Fruit fly (Drosophila melanogaster) whole organism, embryonic: ENCODE data around the gene Ak3.

Experiments
- Asciz ChIP-seq: fragments of 200-800 bp; sonication (Bioruptor generic); optimal IDR thresholded peaks from 2 replicates; lab custom pipeline; 2017; ENCODE audit warnings: missing biosample characterization, mild to moderate bottlenecking, missing genetic modification characterization, missing genetic modification reagents
- Awh ChIP-seq: fragments of 200-800 bp; sonication (Bioruptor generic); IDR thresholded peaks from 2 replicates; pipeline ENCODE4, ENCODE4 v1.3.6; 2022; ENCODE audit warnings: missing biosample characterization, missing genetic modification characterization
- Bgb ChIP-seq: fragments of 200-800 bp; sonication (Bioruptor generic); IDR thresholded peaks from 2 replicates; pipeline ENCODE4 v1.3.6; 2022; ENCODE audit warnings: missing biosample characterization, missing genetic modification characterization; ENCODE audit not compliant: partially characterized antibody
- CG1024 ChIP-seq: fragments of 200-800 bp; sonication (Bioruptor generic); IDR thresholded peaks from 2 replicates; pipeline ENCODE4 v1.3.6; 2022; ENCODE audit warnings: missing biosample characterization, missing genetic modification characterization
- CG10366 ChIP-seq: fragments of 200-800 bp; sonication (Bioruptor generic); IDR thresholded peaks from 2 replicates; pipeline ENCODE4 v1.3.6; 2022; ENCODE audit warnings: missing biosample characterization, missing genetic modification characterization
- CG11723 ChIP-seq: fragments of 200-800 bp; sonication (Bioruptor generic); optimal IDR thresholded peaks from 2 replicates; lab custom pipeline; 2017; ENCODE audit warnings: missing biosample characterization, mild to moderate bottlenecking, missing genetic modification characterization
- CG12219 ChIP-seq: fragments of 200-800 bp; sonication (Bioruptor generic); optimal IDR thresholded peaks from 3 replicates; lab custom pipeline; 2018; ENCODE audit warnings: missing biosample characterization, mild to moderate bottlenecking, missing genetic modification characterization
- CG12236 ChIP-seq: fragments of 200-800 bp; sonication (Bioruptor generic); optimal IDR thresholded peaks from 2 replicates; lab custom pipeline; 2016; ENCODE audit warnings: missing biosample characterization, missing genetic modification characterization
- CG15696 ChIP-seq: fragments of 200-800 bp; sonication (Bioruptor generic); optimal IDR thresholded peaks from 2 replicates; lab custom pipeline; 2019; ENCODE audit warnings: missing biosample characterization, mild to moderate bottlenecking, missing genetic modification characterization, moderate library complexity
- CG2875 ChIP-seq: fragments of 200-800 bp; sonication (Bioruptor generic); optimal IDR thresholded peaks from 2 replicates; lab custom pipeline; 2017; ENCODE audit warnings: missing biosample characterization, mild to moderate bottlenecking, missing genetic modification characterization, missing genetic modification reagents
- CG30431 ChIP-seq: fragments of 200-800 bp; sonication (Bioruptor generic); optimal IDR thresholded peaks from 2 replicates; lab custom pipeline; 2017; ENCODE audit warnings: missing biosample characterization, missing genetic modification characterization
- CG3407 ChIP-seq: fragments of 200-800 bp; sonication (Bioruptor generic); optimal IDR thresholded peaks from 2 replicates; lab custom pipeline; 2018; ENCODE audit warnings: missing biosample characterization, mild to moderate bottlenecking, missing genetic modification characterization
- CG4328 ChIP-seq: fragments of 200-800 bp; sonication (Bioruptor generic); optimal IDR thresholded peaks from 3 replicates; lab custom pipeline; 2017; ENCODE audit warnings: missing biosample characterization, missing genetic modification reagents, missing genetic modification characterization
- CG4360 ChIP-seq: fragments of 200-800 bp; sonication (Bioruptor generic); IDR thresholded peaks from 2 replicates; pipeline ENCODE4 v1.3.6; 2022; ENCODE audit warnings: missing biosample characterization, missing genetic modification characterization
- CG4820 ChIP-seq: fragments of 200-800 bp; sonication (Bioruptor generic); optimal IDR thresholded peaks from 3 replicates; lab custom pipeline; 2016; ENCODE audit warnings: missing biosample characterization, missing genetic modification characterization
- CG6272 ChIP-seq: fragments of 200-800 bp; sonication (Bioruptor generic); IDR thresholded peaks from 2 replicates; pipeline ENCODE4 v1.3.6; 2022; ENCODE audit warnings: missing biosample characterization, missing genetic modification characterization
- CG7357 ChIP-seq: fragments of 200-800 bp; sonication (Bioruptor generic); IDR thresholded peaks from 3 replicates; pipeline ENCODE4 v1.3.6; 2022; ENCODE audit warnings: missing biosample characterization, missing genetic modification characterization
- CG7928 ChIP-seq: fragments of 200-800 bp; sonication (Bioruptor generic); optimal IDR thresholded peaks from 2 replicates; lab custom pipeline; 2017; ENCODE audit warnings: missing biosample characterization, mild to moderate bottlenecking, missing genetic modification characterization
- CG9437 ChIP-seq: fragments of 200-800 bp; sonication (Bioruptor generic); optimal IDR thresholded peaks from 2 replicates; lab custom pipeline; 2018; ENCODE audit warnings: missing biosample characterization, mild to moderate bottlenecking, missing genetic modification characterization
- CTCF ChIP-seq: fragments of 200-800 bp; sonication (Bioruptor generic); optimal IDR thresholded peaks from 2 replicates; lab custom pipeline; 2017; ENCODE audit warnings: missing biosample characterization, mild to moderate bottlenecking, missing genetic modification characterization, moderate library complexity
- CkIIα-i1 ChIP-seq: fragments of 200-800 bp; sonication (Bioruptor generic); IDR thresholded peaks from 2 replicates; pipeline ENCODE4 v1.3.6; 2022; ENCODE audit warnings: missing biosample characterization, missing genetic modification characterization
- Gsc ChIP-seq: fragments of 200-800 bp; sonication (Bioruptor generic); IDR thresholded peaks from 2 replicates; pipeline ENCODE4 v1.3.6; 2022; ENCODE audit warnings: missing biosample characterization, missing genetic modification characterization
- HLHmδ ChIP-seq: fragments of 200-800 bp; sonication (Bioruptor generic); optimal IDR thresholded peaks from 2 replicates; lab custom pipeline; 2018; ENCODE audit warnings: missing biosample characterization, mild to moderate bottlenecking, missing genetic modification characterization, moderate library complexity
- Med ChIP-seq: fragments of 200-800 bp; sonication (Bioruptor generic); peaks from one replicate; lab custom pipeline; 2016; ENCODE audit warnings: missing biosample characterization, missing genetic modification characterization, mild to moderate bottlenecking, inconsistent platforms, moderate library complexity
- NFAT ChIP-seq: fragments of 200-800 bp; sonication (Bioruptor generic); IDR thresholded peaks from 2 replicates; pipeline ENCODE4 v1.3.6; 2022; ENCODE audit warnings: missing biosample characterization, missing genetic modification characterization
- Nf-YA ChIP-seq: fragments of 200-800 bp; sonication (Bioruptor generic); IDR thresholded peaks from 2 replicates; pipeline ENCODE4 v1.3.6; 2022; ENCODE audit warnings: missing biosample characterization, missing genetic modification characterization
- Oli ChIP-seq: fragments of 200-800 bp; sonication (Bioruptor generic); optimal IDR thresholded peaks from 2 replicates; lab custom pipeline; 2018; ENCODE audit warnings: missing biosample characterization, mild to moderate bottlenecking, missing genetic modification characterization, moderate library complexity
- Pdp1 ChIP-seq, 2 experiments: fragments of 200-800 bp; sonication (Bioruptor generic); optimal IDR thresholded peaks; 3 replicates each; lab custom pipeline; 2016; ENCODE audit warnings: missing biosample characterization in 2 of 2, missing genetic modification characterization in 2 of 2, mild to moderate bottlenecking in 1 of 2, moderate library complexity in 1 of 2
- Poxn ChIP-seq: fragments of 200-800 bp; sonication (Bioruptor generic); IDR thresholded peaks from 2 replicates; pipeline ENCODE4 v1.3.6; 2022; ENCODE audit warnings: missing biosample characterization, missing genetic modification characterization
- Ravus ChIP-seq: fragments of 200-800 bp; sonication (Bioruptor generic); IDR thresholded peaks from 2 replicates; pipeline ENCODE4 v1.3.6; 2022; ENCODE audit warnings: missing biosample characterization, missing genetic modification characterization
- Sry-β ChIP-seq: fragments of 200-800 bp; sonication (Bioruptor generic); optimal IDR thresholded peaks from 2 replicates; lab custom pipeline; 2018; ENCODE audit warnings: missing biosample characterization, mild to moderate bottlenecking, missing genetic modification characterization, moderate library complexity
- Sry-δ ChIP-seq: fragments of 200-800 bp; sonication (Bioruptor generic); optimal IDR thresholded peaks from 2 replicates; lab custom pipeline; 2016; ENCODE audit warnings: missing biosample characterization, missing genetic modification characterization
- Stat92E ChIP-seq, 3 experiments: fragments of >200 bp in 2 of 3; fragments of 200-800 bp in 1 of 3; sonication (Bioruptor generic) in 1 of 3; optimal IDR thresholded peaks; 2 replicates each; lab custom pipeline; 2017 to 2019; ENCODE audit warnings: missing biosample characterization in 3 of 3, missing genetic modification characterization in 3 of 3, mild to moderate bottlenecking in 1 of 3, moderate library complexity in 1 of 3
- ash1 ChIP-seq: fragments of 200-800 bp; sonication (Bioruptor generic); optimal IDR thresholded peaks from 2 replicates; lab custom pipeline; 2018; ENCODE audit warnings: missing biosample characterization, mild to moderate bottlenecking, missing genetic modification characterization
- da ChIP-seq: fragments of 200-800 bp; sonication (Bioruptor generic); optimal IDR thresholded peaks from 2 replicates; lab custom pipeline; 2016; ENCODE audit warnings: missing biosample characterization, missing genetic modification characterization
- dan ChIP-seq: fragments of 200-800 bp; sonication (Bioruptor generic); IDR thresholded peaks from 2 replicates; pipeline ENCODE4 v1.3.6; 2022; ENCODE audit warnings: missing biosample characterization, missing genetic modification characterization
- esg ChIP-seq: fragments of 200-800 bp; sonication (Bioruptor generic); conservative IDR thresholded peaks from 2 replicates; pipeline ENCODE4 v1.3.6; 2022; ENCODE audit warnings: missing biosample characterization, missing genetic modification characterization
- ewg ChIP-seq: fragments of 200-800 bp; sonication (Bioruptor generic); optimal IDR thresholded peaks from 3 replicates; lab custom pipeline; 2017; ENCODE audit warnings: mild to moderate bottlenecking, missing biosample characterization, missing genetic modification reagents, missing genetic modification characterization
- hkb ChIP-seq, 2 experiments: fragments of 200-800 bp in 1 of 2; fragments of >200 bp in 1 of 2; sonication (Bioruptor generic) in 1 of 2; IDR thresholded peaks in 1 of 2; optimal IDR thresholded peaks in 1 of 2; 2 replicates each; pipeline versions ENCODE4 v1.3.6 to Lab custom; 2017 to 2022; ENCODE audit warnings: missing biosample characterization in 1 of 2, missing genetic modification characterization in 1 of 2
- mirr ChIP-seq: fragments of 200-800 bp; sonication (Bioruptor generic); optimal IDR thresholded peaks from 3 replicates; lab custom pipeline; 2018; ENCODE audit warnings: missing biosample characterization, mild to moderate bottlenecking, missing genetic modification characterization
- nmo ChIP-seq: fragments of 200-800 bp; sonication (Bioruptor generic); optimal IDR thresholded peaks from 2 replicates; lab custom pipeline; 2018; ENCODE audit warnings: missing biosample characterization, mild to moderate bottlenecking, missing genetic modification characterization, moderate library complexity
- oc ChIP-seq: fragments of 200-800 bp; sonication (Bioruptor generic); optimal IDR thresholded peaks from 2 replicates; lab custom pipeline; 2018; ENCODE audit warnings: missing biosample characterization, mild to moderate bottlenecking, missing genetic modification characterization, moderate library complexity
- odd ChIP-seq: fragments of 200-800 bp; sonication (Bioruptor generic); optimal IDR thresholded peaks from 2 replicates; lab custom pipeline; 2017; ENCODE audit warnings: missing biosample characterization, mild to moderate bottlenecking, missing genetic modification characterization
- sc ChIP-seq, 3 experiments: fragments of >200 bp in 2 of 3; fragments of 200-800 bp in 1 of 3; sonication (Bioruptor generic) in 1 of 3; optimal IDR thresholded peaks; 2 replicates in 2 of 3; 3 replicates in 1 of 3; lab custom pipeline; 2017; ENCODE audit warnings: mild to moderate bottlenecking in 1 of 3, missing biosample characterization in 1 of 3, missing genetic modification characterization in 1 of 3, missing genetic modification reagents in 1 of 3
- scrt ChIP-seq: fragments of 200-800 bp; sonication (Bioruptor generic); optimal IDR thresholded peaks from 2 replicates; lab custom pipeline; 2018; ENCODE audit warnings: missing biosample characterization, mild to moderate bottlenecking, missing genetic modification characterization, moderate library complexity
- sr ChIP-seq: fragments of 200-800 bp; sonication (Bioruptor generic); IDR thresholded peaks from 3 replicates; pipeline ENCODE4 v1.3.6; 2022; ENCODE audit warnings: missing biosample characterization, missing genetic modification characterization
- trem ChIP-seq: fragments of 200-800 bp; optimal IDR thresholded peaks from 3 replicates; lab custom pipeline; 2019; ENCODE audit warnings: missing biosample characterization, mild to moderate bottlenecking, missing genetic modification characterization, moderate library complexity
- twi ChIP-seq: fragments of 200-800 bp; optimal IDR thresholded peaks from 2 replicates; lab custom pipeline; 2019; ENCODE audit warnings: missing biosample characterization, mild to moderate bottlenecking, missing genetic modification characterization, moderate library complexity
- usp ChIP-seq: fragments of >200 bp; optimal IDR thresholded peaks from 2 replicates; lab custom pipeline; 2017; ENCODE audit warnings: missing biosample characterization, missing genetic modification characterization
- vnd ChIP-seq: fragments of 200-800 bp; sonication (Bioruptor generic); IDR thresholded peaks from 3 replicates; pipeline ENCODE4 v1.3.6; 2022; ENCODE audit warnings: missing biosample characterization, missing genetic modification characterization; ENCODE audit not compliant: partially characterized antibody

Gene Ak3

DNA sequence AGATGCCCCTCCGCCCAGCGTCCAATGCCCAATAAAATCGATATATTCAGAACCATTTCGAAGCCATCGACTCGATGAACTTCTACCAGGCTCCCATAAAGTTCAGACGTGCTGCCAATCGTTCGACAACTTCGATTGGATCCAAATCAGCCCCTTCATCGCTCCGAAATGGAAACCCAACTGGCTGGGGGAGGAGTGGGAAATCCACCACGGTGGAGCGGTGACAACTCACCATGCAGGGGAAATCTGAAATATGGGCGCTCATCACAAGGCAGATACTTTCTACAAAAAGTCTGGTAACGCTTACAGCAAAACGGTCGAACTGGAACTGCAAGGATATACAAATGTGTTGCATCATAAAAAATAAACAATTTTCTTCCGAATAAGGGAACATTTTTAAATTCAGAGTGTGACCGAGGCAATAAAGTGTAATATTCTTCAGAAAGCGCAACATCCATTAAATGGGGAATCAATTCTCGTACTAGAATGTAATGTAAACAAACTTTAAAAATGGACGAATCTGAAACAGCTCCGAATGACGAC lies 37.1 kb downstream of the Ak3 start, which contains the start of gene CG4565 (continued):
- no peak for TF ChIP-seq odd (GFP tag; lab: Kevin White, UChicago)
- TF ChIP-seq Sry-δ, result peak; percentile 54
- TF ChIP-seq CG1024 (GFP tag; lab: Robert Waterston, UW), result no peak
- TF ChIP-seq CTCF (GFP tag; lab: Kevin White, UChicago), result peak; percentile 16
- TF ChIP-seq CG2875 (GFP tag; lab: Kevin White, UChicago), result no peak
- no peak for TF ChIP-seq NFAT (GFP tag; lab: Robert Waterston, UW)
- TF ChIP-seq trem (tag; lab: Kevin White, UChicago), result peak; percentile 48
- peak; percentile 26 for TF ChIP-seq mirr (GFP tag; lab: Kevin White, UChicago)
- TF ChIP-seq CkIIα-i1 (GFP tag; lab: Robert Waterston, UW), result no peak
- no peak for TF ChIP-seq CG12219
- TF ChIP-seq usp (GFP tag; lab: Kevin White, UChicago), result no peak
- no peak for TF ChIP-seq CG7928 (GFP tag; lab: Kevin White, UChicago)
- TF ChIP-seq Stat92E (GFP tag; optimal IDR thresholded peaks at IDR 0.05; lab: Kevin White, UChicago), result peak in 1 of 3 experiments; percentile 36
- no peak for TF ChIP-seq Awh
- no peak for TF ChIP-seq CG30431 (GFP tag; lab: Kevin White, UChicago)
- TF ChIP-seq Bgb (GFP tag; lab: Robert Waterston, UW), result peak; percentile 29; the same call in 1 of the 2 replicates
- no peak for TF ChIP-seq da (GFP tag; lab: Kevin White, UChicago)
- TF ChIP-seq sc (optimal IDR thresholded peaks at IDR 0.05; lab: Kevin White, UChicago), result no peak
- TF ChIP-seq sc (GFP tag; optimal IDR thresholded peaks at IDR 0.05; lab: Kevin White, UChicago), result no peak
- TF ChIP-seq nmo, result peak; percentile 0
- no peak for TF ChIP-seq CG15696 (tag; lab: Kevin White, UChicago)
- no peak for TF ChIP-seq HLHmδ (GFP tag; lab: Kevin White, UChicago)
- TF ChIP-seq CG6272 (GFP tag; lab: Robert Waterston, UW), result no peak
- TF ChIP-seq CG7357 (GFP tag; lab: Robert Waterston, UW), result no peak
- TF ChIP-seq hkb (optimal IDR thresholded peaks at IDR 0.05; lab: Kevin White, UChicago), result no peak
- 0 out of 2 replicates have a peak, but pooled peaks have one; percentile 35 for TF ChIP-seq hkb (GFP tag; IDR thresholded peaks at IDR 0.05; lab: Robert Waterston, UW)
- TF ChIP-seq ash1, result no peak
- no peak for TF ChIP-seq Oli (tag; lab: Kevin White, UChicago)
- no peak for TF ChIP-seq CG11723 (GFP tag; lab: Kevin White, UChicago)
- TF ChIP-seq CG4360, result no peak
- TF ChIP-seq sr (GFP tag; lab: Robert Waterston, UW), result no peak
- no peak for TF ChIP-seq Nf-YA
- TF ChIP-seq CG4820 (GFP tag; lab: Kevin White, UChicago), result no peak
- no peak for TF ChIP-seq scrt (GFP tag; lab: Kevin White, UChicago)
- no peak for TF ChIP-seq dan (GFP tag; lab: Robert Waterston, UW)
- no peak for TF ChIP-seq Asciz (GFP tag; lab: Kevin White, UChicago)
- no peak for TF ChIP-seq Sry-β (GFP tag; lab: Kevin White, UChicago)
- TF ChIP-seq vnd, result 0 out of 3 replicates have a peak, but pooled peaks have one; percentile 31
- TF ChIP-seq ewg, result no peak
- peak in 1 of 2 experiments; percentile 82 for TF ChIP-seq Pdp1 (GFP tag; optimal IDR thresholded peaks at IDR 0.05; lab: Kevin White, UChicago)
- no peak for TF ChIP-seq CG12236 (GFP tag; lab: Kevin White, UChicago)
- TF ChIP-seq CG4328 (GFP tag; lab: Kevin White, UChicago), result peak; percentile 28
- no peak for TF ChIP-seq CG10366 (GFP tag; lab: Robert Waterston, UW)
- TF ChIP-seq Gsc (GFP tag; lab: Robert Waterston, UW), result no peak
- no peak for TF ChIP-seq twi (tag; lab: Kevin White, UChicago)
- no peak for TF ChIP-seq oc
- TF ChIP-seq esg, result no peak
- no peak for TF ChIP-seq Poxn (GFP tag; lab: Robert Waterston, UW)
- no peak for TF ChIP-seq CG3407 (GFP tag; lab: Kevin White, UChicago)
- TF ChIP-seq Med (GFP tag; lab: Kevin White, UChicago), result peak; percentile 74
- no peak for TF ChIP-seq CG9437 (GFP tag; lab: Kevin White, UChicago)
- no peak for TF ChIP-seq Ravus (GFP tag; lab: Robert Waterston, UW)
